Worm (Caenorhabditis elegans) whole organism, L4 larva: ENCODE measurements around the gene F40F12.9.

Source experiments
- R02D3.7 ChIP-seq: fragments of 150-350 bp; sonication (generic microtip); optimal IDR thresholded peaks from 3 replicates; lab custom pipeline; 2014; ENCODE audit warnings: missing biosample characterization, missing genetic modification characterization
- ceh-44 ChIP-seq: fragments of 200-800 bp; sonication (Bioruptor generic); IDR thresholded peaks from 2 replicates; pipeline ENCODE4 v1.3.6; 2022; ENCODE audit warnings: missing genetic modification reagents, missing genetic modification characterization, missing compliant biosample characterization
- daf-16 ChIP-seq, 3 experiments: sonication (generic microtip); optimal IDR thresholded peaks; 2 replicates each; lab custom pipeline; 2016 to 2017; ENCODE audit warnings: missing genetic modification characterization in 3 of 3, missing genetic modification reagents in 3 of 3, mild to moderate bottlenecking in 2 of 3, missing compliant biosample characterization in 2 of 3, missing biosample characterization in 1 of 3, moderate library complexity in 1 of 3
- hlh-11 ChIP-seq: fragments of 200-800 bp; sonication (Bioruptor generic); optimal IDR thresholded peaks from 2 replicates; lab custom pipeline; 2018; ENCODE audit warnings: mild to moderate bottlenecking, missing genetic modification characterization, missing compliant biosample characterization
- hmg-1.1 ChIP-seq: fragments of 200-800 bp; sonication (Bioruptor generic); IDR thresholded peaks from 2 replicates; pipeline ENCODE4 v1.3.6; 2022; ENCODE audit warnings: missing genetic modification reagents, missing genetic modification characterization, missing compliant biosample characterization
- jun-1 ChIP-seq: fragments of 150-350 bp; optimal IDR thresholded peaks from 2 replicates; lab custom pipeline; 2014; ENCODE audit warnings: missing biosample characterization, missing genetic modification reagents, missing genetic modification characterization
- lim-7 ChIP-seq: fragments of 200-800 bp; sonication (Bioruptor generic); IDR thresholded peaks from 2 replicates; pipeline ENCODE4 v1.3.6; 2022; ENCODE audit warnings: missing genetic modification characterization, missing compliant biosample characterization
- lin-15B ChIP-seq: fragments of 150-350 bp; sonication (generic microtip); optimal IDR thresholded peaks from 3 replicates; lab custom pipeline; 2014; ENCODE audit warnings: missing biosample characterization, missing genetic modification characterization
- lsy-2 ChIP-seq, 2 experiments: fragments of 150-350 bp in 1 of 2; sonication (generic microtip) in 1 of 2; optimal IDR thresholded peaks; 2 replicates each; lab custom pipeline; 2014 to 2017; ENCODE audit warnings: missing biosample characterization in 2 of 2, missing genetic modification characterization in 2 of 2
- mep-1 ChIP-seq: fragments of 150-350 bp; sonication (generic microtip); optimal IDR thresholded peaks from 3 replicates; lab custom pipeline; 2014; ENCODE audit warnings: missing biosample characterization, missing genetic modification characterization
- nhr-111 ChIP-seq: fragments of 200-800 bp; sonication (Bioruptor generic); optimal IDR thresholded peaks from 2 replicates; lab custom pipeline; 2018; ENCODE audit warnings: mild to moderate bottlenecking, missing genetic modification characterization, missing compliant biosample characterization
- nhr-41 ChIP-seq: fragments of 200-800 bp; sonication (Bioruptor generic); IDR thresholded peaks from 2 replicates; pipeline ENCODE4 v1.3.6; 2022; ENCODE audit warnings: missing genetic modification reagents, missing genetic modification characterization, missing compliant biosample characterization
- nhr-76 ChIP-seq: fragments of 150-350 bp; optimal IDR thresholded peaks from 2 replicates; lab custom pipeline; 2014; ENCODE audit warnings: missing biosample characterization, missing genetic modification characterization
- pha-4 ChIP-seq, 2 experiments: fragments of 150-350 bp in 1 of 2; fragments of 200-800 bp in 1 of 2; sonication (Bioruptor generic) in 1 of 2; IDR thresholded peaks in 1 of 2; optimal IDR thresholded peaks in 1 of 2; 2 replicates each; pipeline versions ENCODE4 v1.3.6 to Lab custom; 2014 to 2022; ENCODE audit warnings: missing genetic modification characterization in 2 of 2, missing genetic modification reagents in 2 of 2, missing biosample characterization in 1 of 2, missing compliant biosample characterization in 1 of 2
- pqm-1 ChIP-seq: sonication (generic microtip); optimal IDR thresholded peaks from 2 replicates; lab custom pipeline; 2017; ENCODE audit warnings: missing biosample characterization, missing genetic modification characterization

F40F12.9 gene

ce11 chrIII:9956665-9957401, 45.7 kb downstream of the F40F12.9 start, which contains the start of gene alx-1 (continued):
- no peak for TF ChIP-seq nhr-41 (GFP tag; lab: Robert Waterston, UW)
- no peak for TF ChIP-seq R02D3.7 (tag; lab: Kevin White, UChicago)
- no peak for TF ChIP-seq nhr-76 (tag; lab: Kevin White, UChicago)
- peak; percentile 19 for TF ChIP-seq jun-1 (tag; lab: Kevin White, UChicago)
- no peak for TF ChIP-seq lim-7 (GFP tag; lab: Robert Waterston, UW)
- no peak for TF ChIP-seq ceh-44 (GFP tag; lab: Robert Waterston, UW)
- no peak for TF ChIP-seq nhr-111
- TF ChIP-seq hmg-1.1 (GFP tag; lab: Robert Waterston, UW), result no peak
- TF ChIP-seq pqm-1 (tag; lab: Kevin White, UChicago), result peak; percentile 62
- TF ChIP-seq lin-15B (tag; lab: Kevin White, UChicago), result no peak
- TF ChIP-seq daf-16 (GFP tag; optimal IDR thresholded peaks at IDR 0.05; lab: Kevin White, UChicago), result no peak
- TF ChIP-seq daf-16 (tag; optimal IDR thresholded peaks at IDR 0.05; lab: Kevin White, UChicago), result peak; percentile 49
- TF ChIP-seq mep-1 (tag; lab: Kevin White, UChicago), result no peak
- TF ChIP-seq lsy-2 (tag; optimal IDR thresholded peaks at IDR 0.05; lab: Kevin White, UChicago), result no peak
- TF ChIP-seq pha-4 (GFP tag; IDR thresholded peaks at IDR 0.05; lab: Robert Waterston, UW), result no peak
- no peak for TF ChIP-seq pha-4 (tag; optimal IDR thresholded peaks at IDR 0.05; lab: Kevin White, UChicago)
- peak; percentile 23 for TF ChIP-seq hlh-11 (tag; lab: Kevin White, UChicago)
